Fruit fly (Drosophila melanogaster): Measurements from ENCODE around the gene Pebp1.

- TF ChIP-seq CG7101 (tag; optimal IDR thresholded peaks at IDR 0.05) (no peak), CG5204 (GFP tag; optimal IDR thresholded peaks at IDR 0.05) (no peak), CG11617 (GFP tag; optimal IDR thresholded peaks at IDR 0.05) (no peak), CG14711 (tag; optimal IDR thresholded peaks at IDR 0.05) (no peak), kay (GFP tag; ENCODE audit: borderline replicate concordance) (no peak), tj (GFP tag; optimal IDR thresholded peaks at IDR 0.05) (no peak), Mnt (GFP tag; optimal IDR thresholded peaks at IDR 0.05) (no peak), ovo (GFP tag; optimal IDR thresholded peaks at IDR 0.05) (no peak)
Observed at dm6 chr3R:22436050-22436449, 29.8 kb upstream of the Pebp1 start, which contains the start of gene CG13847.

Data from whole organism, adult.